Worm (Caenorhabditis elegans): ENCODE data around the gene C14C10.1.

C14C10.1 gene

ce11 chrV:12555872-12556271 is 32.3 kb upstream of the C14C10.1 start:
- TF ChIP-seq rnt-1 (tag; optimal IDR thresholded peaks at IDR 0.05): no peak
- TF ChIP-seq pag-3 (tag; optimal IDR thresholded peaks at IDR 0.05; ENCODE audit: borderline replicate concordance, insufficient read depth): no peak
- no peak for TF ChIP-seq swsn-7 (tag; optimal IDR thresholded peaks at IDR 0.05)
- peak; percentile 25 for TF ChIP-seq unc-130 (tag; optimal IDR thresholded peaks at IDR 0.05)
- no peak for TF ChIP-seq skn-1 (tag; optimal IDR thresholded peaks at IDR 0.05)
- no peak for TF ChIP-seq nhr-28 (tag; optimal IDR thresholded peaks at IDR 0.05)
- TF ChIP-seq jun-1 (tag; optimal IDR thresholded peaks at IDR 0.05): no peak
- TF ChIP-seq hpl-2 (GFP tag; optimal IDR thresholded peaks at IDR 0.05): no peak
- peak; percentile 59 for TF ChIP-seq nhr-71 (tag; optimal IDR thresholded peaks at IDR 0.05)
- no peak for TF ChIP-seq lir-3 (tag; optimal IDR thresholded peaks at IDR 0.05; ENCODE audit: poor library complexity)
- TF ChIP-seq efl-3 (GFP tag; optimal IDR thresholded peaks at IDR 0.05): no peak
- TF ChIP-seq F16B12.6 (tag; optimal IDR thresholded peaks at IDR 0.05): no peak
- TF ChIP-seq nhr-11 (tag; optimal IDR thresholded peaks at IDR 0.05): no peak
- TF ChIP-seq hlh-17 (GFP tag; optimal IDR thresholded peaks at IDR 0.05; ENCODE audit: borderline replicate concordance): no peak
- no peak for TF ChIP-seq fkh-4 (tag; optimal IDR thresholded peaks at IDR 0.05; ENCODE audit: borderline replicate concordance)
- no peak for TF ChIP-seq nhr-77 (tag; optimal IDR thresholded peaks at IDR 0.05)
- no peak for TF ChIP-seq pqm-1 (tag; optimal IDR thresholded peaks at IDR 0.05)
- no peak for TF ChIP-seq dpl-1 (GFP tag; optimal IDR thresholded peaks at IDR 0.05)
- TF ChIP-seq sox-4 (tag; optimal IDR thresholded peaks at IDR 0.05): no peak
- TF ChIP-seq nhr-12 (tag; optimal IDR thresholded peaks at IDR 0.05): no peak
- no peak for TF ChIP-seq mef-2 (tag; optimal IDR thresholded peaks at IDR 0.05)
- no peak for TF ChIP-seq fkh-8 (tag; optimal IDR thresholded peaks at IDR 0.05)
- TF ChIP-seq unc-98 (GFP tag; IDR thresholded peaks at IDR 0.05): no peak
- peak; percentile 84 for TF ChIP-seq nhr-85 (tag)
- no peak for TF ChIP-seq fos-1 (tag; optimal IDR thresholded peaks at IDR 0.05)
- no peak for TF ChIP-seq fkh-10 (GFP tag; optimal IDR thresholded peaks at IDR 0.05)
- no peak for TF ChIP-seq unc-86 (tag; optimal IDR thresholded peaks at IDR 0.05)
- no peak for TF ChIP-seq mdl-1 (tag; optimal IDR thresholded peaks at IDR 0.05)
- no peak for TF ChIP-seq lin-39 (tag; optimal IDR thresholded peaks at IDR 0.05)
- TF ChIP-seq ztf-11 (tag; optimal IDR thresholded peaks at IDR 0.05): no peak
- no peak for TF ChIP-seq alr-1 (tag; optimal IDR thresholded peaks at IDR 0.05; ENCODE audit: borderline replicate concordance)
- TF ChIP-seq aly-2 (tag; optimal IDR thresholded peaks at IDR 0.05): no peak
- no peak for TF ChIP-seq zip-4 (GFP tag; optimal IDR thresholded peaks at IDR 0.05)
- no peak for TF ChIP-seq aha-1 (tag; optimal IDR thresholded peaks at IDR 0.05)
- TF ChIP-seq sptf-1 (tag; optimal IDR thresholded peaks at IDR 0.05): no peak
- no peak for TF ChIP-seq ets-5 (GFP tag; IDR thresholded peaks at IDR 0.05)
- TF ChIP-seq nhr-76 (tag; optimal IDR thresholded peaks at IDR 0.05): no peak
- TF ChIP-seq blmp-1 (tag; optimal IDR thresholded peaks at IDR 0.05): peak; percentile 80
- peak in 3 of 6 experiments; percentile 32 to 85 (median 59) for TF ChIP-seq elt-3 (tag; optimal IDR thresholded peaks at IDR 0.05)
- peak; percentile 30 for TF ChIP-seq snu-23 (GFP tag; optimal IDR thresholded peaks at IDR 0.05)
- TF ChIP-seq nhr-90 (tag; optimal IDR thresholded peaks at IDR 0.05; ENCODE audit: poor library complexity): peak; percentile 2
- TF ChIP-seq egl-13 (tag; optimal IDR thresholded peaks at IDR 0.05): no peak
- no peak for TF ChIP-seq lin-15B (tag; optimal IDR thresholded peaks at IDR 0.05)
- TF ChIP-seq dsc-1 (tag; optimal IDR thresholded peaks at IDR 0.05): no peak
- TF ChIP-seq ceh-88 (GFP tag; IDR thresholded peaks at IDR 0.05): no peak
- no peak for TF ChIP-seq ceh-63 (GFP tag; optimal IDR thresholded peaks at IDR 0.05)
- no peak for TF ChIP-seq nhr-47 (tag; optimal IDR thresholded peaks at IDR 0.05)
- TF ChIP-seq zag-1 (tag; optimal IDR thresholded peaks at IDR 0.05): no peak
- TF ChIP-seq sup-37 (GFP tag; optimal IDR thresholded peaks at IDR 0.05): no peak
- TF ChIP-seq ama-1 (optimal IDR thresholded peaks at IDR 0.05): no peak
- no peak for TF ChIP-seq isw-1 (GFP tag; IDR thresholded peaks at IDR 0.05)
- TF ChIP-seq hlh-4 (tag; optimal IDR thresholded peaks at IDR 0.05): no peak
- TF ChIP-seq mab-9 (GFP tag; IDR thresholded peaks at IDR 0.05): no peak
- TF ChIP-seq ceh-82 (tag; optimal IDR thresholded peaks at IDR 0.05): no peak
